Worm (Caenorhabditis elegans) whole organism, L4 larva: ENCODE measurements around the gene C05E11.2.

Experiments used
- F44E2.7 ChIP-seq: fragments of 200-800 bp; sonication (Bioruptor generic); IDR thresholded peaks from 2 replicates; pipeline ENCODE4 v2.1.2; 2022; ENCODE audit warnings: missing genetic modification characterization, missing compliant biosample characterization
- dmd-9 ChIP-seq: fragments of 200-800 bp; sonication (Bioruptor generic); IDR thresholded peaks from 2 replicates; pipeline ENCODE4 v1.3.6; 2022; ENCODE audit warnings: missing genetic modification reagents, missing genetic modification characterization, missing compliant biosample characterization
- pqm-1 ChIP-seq: sonication (generic microtip); optimal IDR thresholded peaks from 2 replicates; lab custom pipeline; 2017; ENCODE audit warnings: missing biosample characterization, missing genetic modification characterization
- zip-2 ChIP-seq: fragments of 150-350 bp; optimal IDR thresholded peaks from 2 replicates; lab custom pipeline; 2014; ENCODE audit warnings: missing biosample characterization, missing genetic modification characterization

DNA sequence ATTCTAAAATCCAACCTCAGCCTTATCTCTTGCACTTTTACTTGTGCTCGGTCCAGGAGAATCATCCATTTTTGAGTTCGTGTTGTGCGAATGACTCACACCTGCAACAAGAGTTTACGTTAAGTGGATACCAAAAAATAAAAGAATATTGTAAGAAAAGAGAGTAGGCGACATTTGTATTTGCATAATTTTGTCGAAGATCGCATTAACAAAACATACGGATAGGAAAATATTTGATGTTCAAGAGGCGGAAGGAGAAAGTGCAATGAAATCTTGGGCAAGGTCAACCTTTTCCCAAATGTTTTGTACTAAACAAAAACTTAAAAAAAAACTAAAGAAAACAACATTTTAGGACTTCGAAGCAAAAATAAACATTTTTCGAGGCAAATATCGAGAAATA lies 19.1 kb downstream of the C05E11.2 start, which contains the start of gene spat-3:
- TF ChIP-seq zip-2 (no peak), dmd-9 (GFP tag; lab: Robert Waterston, UW) (no peak), pqm-1 (tag; lab: Kevin White, UChicago) (no peak), F44E2.7 (GFP tag; lab: Robert Waterston, UW) (no peak)
